Worm (Caenorhabditis elegans): ENCODE measurements around the gene F55A11.11.

DNA sequence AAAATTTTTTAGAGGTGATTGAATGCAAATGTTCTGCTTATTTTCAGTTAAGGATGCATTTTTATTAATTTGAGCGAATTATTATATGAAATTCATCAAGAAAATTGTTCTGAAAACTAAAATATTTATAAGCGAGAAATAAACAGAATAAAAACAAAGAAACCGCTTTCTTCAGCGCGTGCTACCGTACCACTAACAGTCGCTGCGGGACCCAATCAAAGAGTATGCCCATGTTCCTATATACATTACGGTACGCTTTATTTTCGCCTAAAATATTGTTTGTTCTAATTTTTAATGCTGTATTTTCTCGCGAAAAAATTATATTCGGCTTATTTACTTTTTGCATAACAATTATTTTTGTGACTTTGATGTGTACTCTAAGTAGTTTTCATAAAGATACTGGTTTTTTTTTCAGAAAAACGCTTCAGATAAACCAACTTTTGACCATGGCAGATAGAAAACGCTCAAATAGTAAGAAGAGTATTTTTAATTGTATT, 4.8 kb downstream of the F55A11.11 start, which contains the start of gene F55A11.8:
- no peak for TF ChIP-seq unc-62 (GFP tag; optimal IDR thresholded peaks at IDR 0.05 in 1 of 2)
- no peak for TF ChIP-seq unc-62 (tag; optimal IDR thresholded peaks at IDR 0.05)
- no peak for TF ChIP-seq zfp-3 (GFP tag; conservative IDR thresholded peaks at IDR 0.05)
- TF ChIP-seq mdl-1 (tag; optimal IDR thresholded peaks at IDR 0.05) = no peak
- TF ChIP-seq zag-1 (tag; optimal IDR thresholded peaks at IDR 0.05) = no peak
